Fruit fly (Drosophila melanogaster): ENCODE results near the gene Grp170.

Grp170 gene

dm6 chrX:2298708-2299370, 24.0 kb upstream of the Grp170 start (continued):
- peak; percentile 25 for TF ChIP-seq MESR4 (GFP tag; optimal IDR thresholded peaks at IDR 0.05)
- TF ChIP-seq CG3726 (GFP tag; IDR thresholded peaks at IDR 0.05), result 0 out of 3 replicates have a peak, but pooled peaks have one; percentile 56
- TF ChIP-seq CG3163 (GFP tag; optimal IDR thresholded peaks at IDR 0.05), result peak; percentile 54
- TF ChIP-seq CG10979 (tag; optimal IDR thresholded peaks at IDR 0.05), result peak; percentile 90
- no peak for TF ChIP-seq bigmax (GFP tag; optimal IDR thresholded peaks at IDR 0.05)
- peak; percentile 62 for TF ChIP-seq CG7745 (tag; optimal IDR thresholded peaks at IDR 0.05)
- TF ChIP-seq tup (GFP tag; optimal IDR thresholded peaks at IDR 0.05), result peak; percentile 54
- peak; percentile 42 for TF ChIP-seq CG15073 (GFP tag; optimal IDR thresholded peaks at IDR 0.05)
- peak; percentile 83 for TF ChIP-seq nom (GFP tag; optimal IDR thresholded peaks at IDR 0.05)
- peak; percentile 74 for TF ChIP-seq gt (GFP tag; IDR thresholded peaks at IDR 0.05)
- peak; percentile 11 for TF ChIP-seq CG31388 (GFP tag; optimal IDR thresholded peaks at IDR 0.05)
- peak; percentile 69 to 79 for TF ChIP-seq dpn (GFP tag; optimal IDR thresholded peaks at IDR 0.05)
- TF ChIP-seq CG8924 (tag; optimal IDR thresholded peaks at IDR 0.05), result peak; percentile 93
- TF ChIP-seq wdn (GFP tag; IDR thresholded peaks at IDR 0.05), result no peak
- peak; percentile 94 for TF ChIP-seq vvl (GFP tag; IDR thresholded peaks at IDR 0.05)
- TF ChIP-seq btn (GFP tag; optimal IDR thresholded peaks at IDR 0.05), result peak; percentile 81
- TF ChIP-seq chn (GFP tag; optimal IDR thresholded peaks at IDR 0.05), result peak; percentile 80
- no peak for TF ChIP-seq knrl (GFP tag; IDR thresholded peaks at IDR 0.05; ENCODE audit: partially characterized antibody)
- peak; percentile 3 for TF ChIP-seq schlank (tag; optimal IDR thresholded peaks at IDR 0.05)
- no peak for TF ChIP-seq CG7357 (GFP tag; IDR thresholded peaks at IDR 0.05)
- peak; percentile 74 for TF ChIP-seq CG17361 (GFP tag; IDR thresholded peaks at IDR 0.05)
- TF ChIP-seq CG7786 (GFP tag; optimal IDR thresholded peaks at IDR 0.05), result peak; percentile 70
- peak; percentile 74 for TF ChIP-seq CG33213 (GFP tag; optimal IDR thresholded peaks at IDR 0.05)
- TF ChIP-seq CG6813 (GFP tag; optimal IDR thresholded peaks at IDR 0.05), result peak; percentile 79
- TF ChIP-seq CG2120 (GFP tag; optimal IDR thresholded peaks at IDR 0.05), result no peak
- TF ChIP-seq dysf (GFP tag; IDR thresholded peaks at IDR 0.05), result peak; percentile 66; the same call in 2 of the 3 replicates
- peak; percentile 45 for TF ChIP-seq scrt (GFP tag; optimal IDR thresholded peaks at IDR 0.05)
- no peak for TF ChIP-seq pita (GFP tag; optimal IDR thresholded peaks at IDR 0.05)
- peak; percentile 75 for TF ChIP-seq CG10209 (GFP tag; optimal IDR thresholded peaks at IDR 0.05)
- TF ChIP-seq repo (GFP tag; optimal IDR thresholded peaks at IDR 0.05), result peak; percentile 65
- peak in 1 of 2 experiments; percentile 26 for TF ChIP-seq crp (GFP tag; optimal IDR thresholded peaks at IDR 0.05)
- TF ChIP-seq CG2875 (GFP tag; optimal IDR thresholded peaks at IDR 0.05), result peak; percentile 77
- TF ChIP-seq Dip2 (GFP tag; IDR thresholded peaks at IDR 0.05), result no peak
- no peak for TF ChIP-seq CG31224 (GFP tag; IDR thresholded peaks at IDR 0.05)
- TF ChIP-seq Gug (GFP tag; IDR thresholded peaks at IDR 0.05), result peak; percentile 54; the same call in 2 of the 4 replicates
- TF ChIP-seq Hsf (GFP tag; optimal IDR thresholded peaks at IDR 0.05), result peak; percentile 88
- TF ChIP-seq z (GFP tag; IDR thresholded peaks at IDR 0.05), result peak; percentile 49; the same call in 1 of the 3 replicates
- peak; percentile 75 for TF ChIP-seq Nf-YB (GFP tag; optimal IDR thresholded peaks at IDR 0.05)
- peak; percentile 75 for TF ChIP-seq gcm2 (GFP tag; optimal IDR thresholded peaks at IDR 0.05)
- no peak for TF ChIP-seq ftz-f1 (GFP tag; optimal IDR thresholded peaks at IDR 0.05)
- no peak for TF ChIP-seq Nf-YC (tag; optimal IDR thresholded peaks at IDR 0.05)
- peak; percentile 83 for TF ChIP-seq CG14710 (tag; optimal IDR thresholded peaks at IDR 0.05)
- TF ChIP-seq CG15011 (GFP tag; optimal IDR thresholded peaks at IDR 0.05), result peak; percentile 2
- TF ChIP-seq CG11456 (GFP tag; IDR thresholded peaks at IDR 0.05), result no peak
- TF ChIP-seq CG10565 (GFP tag; optimal IDR thresholded peaks at IDR 0.05), result no peak
- TF ChIP-seq pnt (GFP tag; optimal IDR thresholded peaks at IDR 0.05), result peak; percentile 77
- peak; percentile 14 for TF ChIP-seq CG10147 (GFP tag; optimal IDR thresholded peaks at IDR 0.05)
- TF ChIP-seq tx (GFP tag; optimal IDR thresholded peaks at IDR 0.05), result peak; percentile 62
- TF ChIP-seq HLHmδ (GFP tag; optimal IDR thresholded peaks at IDR 0.05), result no peak

All from whole organism, embryonic.